Fruit fly (Drosophila melanogaster): ENCODE data around the gene GstO1.

The GstO1 gene

dm6 chr3L:8524816-8525625, at the start of gene GstO1, which contains the start of gene foi (continued):
- peak; percentile 91 for TF ChIP-seq Doc3 (GFP tag; IDR thresholded peaks at IDR 0.05; ENCODE audit: partially characterized antibody)
- no peak for TF ChIP-seq Neu2 (GFP tag; optimal IDR thresholded peaks at IDR 0.05; ENCODE audit: borderline replicate concordance)
- peak; percentile 25 for TF ChIP-seq pb (GFP tag; optimal IDR thresholded peaks at IDR 0.05)
- TF ChIP-seq CG9932 (GFP tag; IDR thresholded peaks at IDR 0.05): peak; percentile 90
- no peak for TF ChIP-seq CG1233 (GFP tag; optimal IDR thresholded peaks at IDR 0.05)
- peak; percentile 99 for TF ChIP-seq amos (GFP tag; IDR thresholded peaks at IDR 0.05; ENCODE audit: partially characterized antibody)
- no peak for TF ChIP-seq pita (GFP tag; optimal IDR thresholded peaks at IDR 0.05)
- no peak for TF ChIP-seq sens (GFP tag)
- TF ChIP-seq CG17328 (GFP tag; IDR thresholded peaks at IDR 0.05): peak; percentile 53; the same call in 1 of the 2 replicates
- no peak for TF ChIP-seq prd (optimal IDR thresholded peaks at IDR 0.05)
- 0 out of 3 replicates have a peak, but pooled peaks have one; percentile 27 for TF ChIP-seq prd (GFP tag; IDR thresholded peaks at IDR 0.05)
- peak; percentile 35 for TF ChIP-seq CG13894 (tag; optimal IDR thresholded peaks at IDR 0.05)
- TF ChIP-seq Mrtf (GFP tag; IDR thresholded peaks at IDR 0.05): no peak
- TF ChIP-seq ap (GFP tag; IDR thresholded peaks at IDR 0.05): 0 out of 2 replicates have a peak, but pooled peaks have one; percentile 10
- TF ChIP-seq CG2889 (GFP tag; IDR thresholded peaks at IDR 0.05): no peak
- peak; percentile 35 for TF ChIP-seq grn (GFP tag; optimal IDR thresholded peaks at IDR 0.05)
- TF ChIP-seq Dip2 (GFP tag; IDR thresholded peaks at IDR 0.05): no peak
- no peak for TF ChIP-seq CG12236 (GFP tag; optimal IDR thresholded peaks at IDR 0.05)
- peak; percentile 16 for TF ChIP-seq Fer1 (GFP tag; optimal IDR thresholded peaks at IDR 0.05)
- no peak for TF ChIP-seq CG32772 (GFP tag; IDR thresholded peaks at IDR 0.05)
- no peak for TF ChIP-seq sqz (GFP tag; optimal IDR thresholded peaks at IDR 0.05)
- TF ChIP-seq Nf-YC (tag; optimal IDR thresholded peaks at IDR 0.05): peak; percentile 54
- no peak for TF ChIP-seq CG33213 (GFP tag; optimal IDR thresholded peaks at IDR 0.05)
- no peak for TF ChIP-seq wdn (GFP tag; IDR thresholded peaks at IDR 0.05)
- peak; percentile 84 for TF ChIP-seq bigmax (GFP tag; optimal IDR thresholded peaks at IDR 0.05)
- TF ChIP-seq onecut (GFP tag; IDR thresholded peaks at IDR 0.05): peak; percentile 54; the same call in 1 of the 2 replicates
- peak; percentile 36 for TF ChIP-seq Xbp1 (GFP tag; optimal IDR thresholded peaks at IDR 0.05)
- TF ChIP-seq CG15601 (tag; optimal IDR thresholded peaks at IDR 0.05): peak; percentile 14
- TF ChIP-seq CG9876 (GFP tag; optimal IDR thresholded peaks at IDR 0.05): no peak
- TF ChIP-seq row (GFP tag; IDR thresholded peaks at IDR 0.05): peak; percentile 76
- TF ChIP-seq gfzf (GFP tag; optimal IDR thresholded peaks at IDR 0.05): peak; percentile 15
- TF ChIP-seq corto (GFP tag; optimal IDR thresholded peaks at IDR 0.05): peak; percentile 24
- no peak for TF ChIP-seq lola (GFP tag; optimal IDR thresholded peaks at IDR 0.05)
- TF ChIP-seq CG17186 (GFP tag; optimal IDR thresholded peaks at IDR 0.05): peak; percentile 18
- no peak for TF ChIP-seq twi (tag; optimal IDR thresholded peaks at IDR 0.05)
- TF ChIP-seq GATAe (GFP tag; conservative IDR thresholded peaks at IDR 0.05): no peak
- no peak for TF ChIP-seq CG31388 (GFP tag; optimal IDR thresholded peaks at IDR 0.05)
- no peak; the same call in 1 of the 2 replicates for TF ChIP-seq E2f1 (GFP tag; IDR thresholded peaks at IDR 0.05)
- TF ChIP-seq nom (GFP tag; optimal IDR thresholded peaks at IDR 0.05): peak; percentile 13
- no peak for TF ChIP-seq Atf3 (GFP tag; optimal IDR thresholded peaks at IDR 0.05)
- peak; percentile 40 for TF ChIP-seq dm (GFP tag; optimal IDR thresholded peaks at IDR 0.05)
- TF ChIP-seq HLH54F (GFP tag; optimal IDR thresholded peaks at IDR 0.05): peak; percentile 4
- no peak for TF ChIP-seq bcd (GFP tag; optimal IDR thresholded peaks at IDR 0.05)
- TF ChIP-seq seq (GFP tag; IDR thresholded peaks at IDR 0.05): no peak
- TF ChIP-seq ind (GFP tag; optimal IDR thresholded peaks at IDR 0.05): peak; percentile 32
- TF ChIP-seq CG15479 (GFP tag; optimal IDR thresholded peaks at IDR 0.05): no peak
- no peak for TF ChIP-seq Taf1 (GFP tag; IDR thresholded peaks at IDR 0.05)
- TF ChIP-seq salm (tag; optimal IDR thresholded peaks at IDR 0.05): no peak
- TF ChIP-seq CG12769 (tag; optimal IDR thresholded peaks at IDR 0.05): no peak
- no peak for TF ChIP-seq unpg (GFP tag; optimal IDR thresholded peaks at IDR 0.05)

All from whole organism, embryonic.